Fruit fly (Drosophila melanogaster): ENCODE results near the gene PIG-H.
"Not testable (repeated sequence)": the region's sequence is repeated elsewhere in the genome, so short reads cannot be mapped to it uniquely, and the experiment has no call there.

PIG-H gene

dm6 chr3R:8026515-8026914, 26.9 kb downstream of the PIG-H start:
- no peak for TF ChIP-seq CG8478 (optimal IDR thresholded peaks at IDR 0.05)
- no peak for TF ChIP-seq pan (optimal IDR thresholded peaks at IDR 0.05)
- no peak for TF ChIP-seq psq (optimal IDR thresholded peaks at IDR 0.05)
- no peak for TF ChIP-seq usp (GFP tag; optimal IDR thresholded peaks at IDR 0.05)
- no peak for TF ChIP-seq EcR (GFP tag; optimal IDR thresholded peaks at IDR 0.05)
- TF ChIP-seq Dll (optimal IDR thresholded peaks at IDR 0.05), result no peak

- TF ChIP-seq Dll (optimal IDR thresholded peaks at IDR 0.05) (peak; percentile 63), EcR (GFP tag; optimal IDR thresholded peaks at IDR 0.05) (no peak), usp (GFP tag; optimal IDR thresholded peaks at IDR 0.05) (no peak), pan (optimal IDR thresholded peaks at IDR 0.05) (no peak), CG8478 (optimal IDR thresholded peaks at IDR 0.05) (no peak), psq (optimal IDR thresholded peaks at IDR 0.05) (no peak)
Observed at dm6 chr3R:8027203-8027688, 27.6 kb downstream of the PIG-H start.

- TF ChIP-seq Dll (optimal IDR thresholded peaks at IDR 0.05) (no peak), EcR (GFP tag; optimal IDR thresholded peaks at IDR 0.05) (no peak), pan (optimal IDR thresholded peaks at IDR 0.05) (no peak), CG8478 (optimal IDR thresholded peaks at IDR 0.05) (no peak), psq (optimal IDR thresholded peaks at IDR 0.05) (no peak), usp (GFP tag; optimal IDR thresholded peaks at IDR 0.05) (no peak)
Observed at dm6 chr3R:8029496-8030013, 29.9 kb downstream of the PIG-H start, which contains the start of gene ImpE3. ImpE3 (minus strand) TSS chr3R:8029546.

dm6 chr3R:8030151-8030899, 30.7 kb downstream of the PIG-H start, which contains the start of the genes CG10903 and CG2747:
CG10903 (plus strand) TSS chr3R:8030411.
CG2747 (minus strand) TSS chr3R:8030790.
- TF ChIP-seq psq (optimal IDR thresholded peaks at IDR 0.05) (no peak), usp (GFP tag; optimal IDR thresholded peaks at IDR 0.05) (no peak), CG8478 (optimal IDR thresholded peaks at IDR 0.05) (no peak), Dll (optimal IDR thresholded peaks at IDR 0.05) (no peak), pan (optimal IDR thresholded peaks at IDR 0.05) (no peak), EcR (GFP tag; optimal IDR thresholded peaks at IDR 0.05) (no peak)

- TF ChIP-seq psq (optimal IDR thresholded peaks at IDR 0.05) (no peak), pan (optimal IDR thresholded peaks at IDR 0.05) (no peak), EcR (GFP tag; optimal IDR thresholded peaks at IDR 0.05) (no peak), usp (GFP tag; optimal IDR thresholded peaks at IDR 0.05) (no peak), CG8478 (optimal IDR thresholded peaks at IDR 0.05) (no peak), Dll (optimal IDR thresholded peaks at IDR 0.05) (no peak)
Observed at dm6 chr3R:8032923-8033478, 33.4 kb downstream of the PIG-H start, which contains the start of the genes CG11035 and unc-45. CG11035 (minus strand) TSS chr3R:8033009. unc-45 (plus strand) TSS chr3R:8033301.

- TF ChIP-seq CG8478 (optimal IDR thresholded peaks at IDR 0.05), result no peak
- TF ChIP-seq pan (optimal IDR thresholded peaks at IDR 0.05), result no peak
- no peak for TF ChIP-seq usp (GFP tag; optimal IDR thresholded peaks at IDR 0.05)
- TF ChIP-seq Dll (optimal IDR thresholded peaks at IDR 0.05), result no peak
- TF ChIP-seq EcR (GFP tag; optimal IDR thresholded peaks at IDR 0.05), result no peak
- no peak for TF ChIP-seq psq (optimal IDR thresholded peaks at IDR 0.05)
Observed at dm6 chr3R:8037896-8038295, 38.3 kb downstream of the PIG-H start.

- TF ChIP-seq pan (optimal IDR thresholded peaks at IDR 0.05), result no peak
- TF ChIP-seq usp (GFP tag; optimal IDR thresholded peaks at IDR 0.05), result no peak
- TF ChIP-seq Dll (optimal IDR thresholded peaks at IDR 0.05), result no peak
- TF ChIP-seq EcR (GFP tag; optimal IDR thresholded peaks at IDR 0.05), result no peak
- no peak for TF ChIP-seq psq (optimal IDR thresholded peaks at IDR 0.05)
- no peak for TF ChIP-seq CG8478 (optimal IDR thresholded peaks at IDR 0.05)
Observed at dm6 chr3R:8038927-8039326, 39.3 kb downstream of the PIG-H start.

dm6 chr3R:8040843-8041242, 41.2 kb downstream of the PIG-H start, which contains the start of gene CG43060:
CG43060 (plus strand) TSS chr3R:8041224.
- TF ChIP-seq pan (optimal IDR thresholded peaks at IDR 0.05) (no peak), usp (GFP tag; optimal IDR thresholded peaks at IDR 0.05) (no peak), EcR (GFP tag; optimal IDR thresholded peaks at IDR 0.05) (no peak), Dll (optimal IDR thresholded peaks at IDR 0.05) (no peak), CG8478 (optimal IDR thresholded peaks at IDR 0.05) (no peak), psq (optimal IDR thresholded peaks at IDR 0.05) (no peak)

dm6 chr3R:8048867-8049266, 49.2 kb downstream of the PIG-H start, which contains the start of gene CG43618:
CG43618 (plus strand) TSS chr3R:8049167.
- not testable (repeated sequence) for TF ChIP-seq Dll (optimal IDR thresholded peaks at IDR 0.05); usp (GFP tag; optimal IDR thresholded peaks at IDR 0.05); psq (optimal IDR thresholded peaks at IDR 0.05)

- TF ChIP-seq CG8478 (optimal IDR thresholded peaks at IDR 0.05); usp (GFP tag; optimal IDR thresholded peaks at IDR 0.05); EcR (GFP tag; optimal IDR thresholded peaks at IDR 0.05): not testable (repeated sequence)
Observed at dm6 chr3R:8049373-8049772, 49.7 kb downstream of the PIG-H start, which contains the start of gene CG43061. CG43061 (plus strand) TSS chr3R:8049673.

Measured in whole organism.